Fruit fly (Drosophila melanogaster) whole organism, wandering third instar larva: Measurements from ENCODE around the gene CG45105.
A peak's percentile ranks its signal among the peaks of the same experiment; 100 is the strongest.

Experiments used
- Abd-B ChIP-seq: fragments of >200 bp; optimal IDR thresholded peaks from 2 replicates; lab custom pipeline; 2017; ENCODE audit warnings: missing biosample characterization, missing genetic modification characterization
- CG32264 ChIP-seq: fragments of 200-800 bp; sonication (Bioruptor generic); optimal IDR thresholded peaks from 2 replicates; lab custom pipeline; 2016; ENCODE audit warnings: missing biosample characterization, missing genetic modification characterization
- CG9705 ChIP-seq: fragments of 200-800 bp; sonication (Bioruptor generic); optimal IDR thresholded peaks from 2 replicates; lab custom pipeline; 2018; ENCODE audit warnings: missing biosample characterization, mild to moderate bottlenecking, missing genetic modification characterization
- CrebA ChIP-seq: fragments of 200-800 bp; sonication (Bioruptor generic); optimal IDR thresholded peaks from 2 replicates; lab custom pipeline; 2016; ENCODE audit warnings: missing biosample characterization, mild to moderate bottlenecking, missing genetic modification characterization, borderline replicate concordance
- Dfd ChIP-seq: fragments of >200 bp; optimal IDR thresholded peaks from 2 replicates; lab custom pipeline; 2017; ENCODE audit warnings: missing biosample characterization, missing genetic modification characterization
- Dif ChIP-seq: fragments of 200-275, 200-300 bp; sonication (Bioruptor generic); optimal IDR thresholded peaks from 2 replicates; lab custom pipeline; 2018; ENCODE audit warnings: missing biosample characterization, missing genetic modification characterization; ENCODE audit not compliant: partially characterized antibody
- GATAd ChIP-seq: sonication (Bioruptor generic); optimal IDR thresholded peaks from 2 replicates; lab custom pipeline; 2016; ENCODE audit warnings: missing biosample characterization, missing genetic modification characterization
- HLH106 ChIP-seq: fragments of 200-800 bp; optimal IDR thresholded peaks from 3 replicates; lab custom pipeline; 2019; ENCODE audit warnings: missing biosample characterization, mild to moderate bottlenecking, missing genetic modification characterization, moderate library complexity
- Hnf4 ChIP-seq: fragments of 200-800 bp; sonication (Bioruptor generic); optimal IDR thresholded peaks from 2 replicates; lab custom pipeline; 2016; ENCODE audit warnings: missing biosample characterization, mild to moderate bottlenecking, missing genetic modification characterization
- Hr78 ChIP-seq: fragments of >200 bp; optimal IDR thresholded peaks from 2 replicates; lab custom pipeline; 2017; ENCODE audit warnings: missing biosample characterization, missing genetic modification characterization
- Hr83 ChIP-seq: fragments of 200-300 bp; sonication (Bioruptor generic); optimal IDR thresholded peaks from 2 replicates; lab custom pipeline; 2016; ENCODE audit warnings: missing biosample characterization, mild to moderate bottlenecking, missing genetic modification characterization, moderate library complexity; ENCODE audit not compliant: poor library complexity, severe bottlenecking
- Jra ChIP-seq: sonication (Bioruptor generic); optimal IDR thresholded peaks from 2 replicates; lab custom pipeline; 2016; ENCODE audit warnings: missing biosample characterization, missing genetic modification characterization
- Mio ChIP-seq: sonication (Bioruptor generic); optimal IDR thresholded peaks from 2 replicates; lab custom pipeline; 2016; ENCODE audit warnings: missing biosample characterization, missing genetic modification characterization
- Myc ChIP-seq: fragments of >200 bp; optimal IDR thresholded peaks from 2 replicates; lab custom pipeline; 2017
- N ChIP-seq: fragments of >200 bp; optimal IDR thresholded peaks from 2 replicates; lab custom pipeline; 2018; ENCODE audit warnings: missing biosample characterization, missing external identifiers, missing genetic modification characterization
- OdsH ChIP-seq: fragments of 200-800 bp; sonication (Bioruptor generic); optimal IDR thresholded peaks from 2 replicates; lab custom pipeline; 2016; ENCODE audit warnings: missing biosample characterization, mild to moderate bottlenecking, missing genetic modification characterization
- Rel ChIP-seq, 2 experiments: fragments of 200-800 bp; sonication (Bioruptor generic) in 1 of 2; optimal IDR thresholded peaks; 2 replicates in 1 of 2; 3 replicates in 1 of 2; lab custom pipeline; 2016 to 2019; ENCODE audit warnings: mild to moderate bottlenecking in 2 of 2, missing biosample characterization in 2 of 2, missing genetic modification characterization in 2 of 2, moderate library complexity in 1 of 2
- Sp1 ChIP-seq: fragments of 200-800 bp; sonication (Bioruptor generic); optimal IDR thresholded peaks from 3 replicates; lab custom pipeline; 2019; ENCODE audit warnings: missing biosample characterization, mild to moderate bottlenecking, missing genetic modification characterization, moderate library complexity
- Vsx2 ChIP-seq: fragments of 200-300, 225-300 bp; sonication (Bioruptor generic); optimal IDR thresholded peaks from 2 replicates; lab custom pipeline; 2018; ENCODE audit warnings: missing biosample characterization, missing genetic modification characterization; ENCODE audit not compliant: partially characterized antibody
- br ChIP-seq: fragments of 200-800 bp; sonication (Bioruptor generic); optimal IDR thresholded peaks from 2 replicates; lab custom pipeline; 2016; ENCODE audit warnings: missing biosample characterization, missing genetic modification characterization
- brk ChIP-seq: fragments of 200-800 bp; sonication (Bioruptor generic); optimal IDR thresholded peaks from 2 replicates; lab custom pipeline; 2016; ENCODE audit warnings: missing biosample characterization, mild to moderate bottlenecking, missing genetic modification characterization
- dl ChIP-seq, 2 experiments: fragments of 175-275, 200-275 bp in 1 of 2; fragments of 200-275 bp in 1 of 2; sonication (Bioruptor generic); optimal IDR thresholded peaks; lab custom pipeline; 2018; ENCODE audit warnings: mild to moderate bottlenecking in 2 of 2, missing biosample characterization in 2 of 2, missing genetic modification characterization in 2 of 2, moderate library complexity in 2 of 2; ENCODE audit not compliant: partially characterized antibody in 2 of 2, insufficient read depth in 1 of 2
- dmrt93B ChIP-seq: fragments of 200-800 bp; sonication (Bioruptor generic); optimal IDR thresholded peaks from 2 replicates; lab custom pipeline; 2018; ENCODE audit warnings: missing biosample characterization, mild to moderate bottlenecking, missing genetic modification characterization
- dsf ChIP-seq: sonication (Bioruptor generic); optimal IDR thresholded peaks from 2 replicates; lab custom pipeline; 2016; ENCODE audit warnings: missing biosample characterization, missing genetic modification characterization, borderline replicate concordance
- ey ChIP-seq: fragments of 200-800 bp; sonication (Bioruptor generic); optimal IDR thresholded peaks from 2 replicates; lab custom pipeline; 2016; ENCODE audit warnings: missing biosample characterization, missing genetic modification characterization
- foxo ChIP-seq, 2 experiments: fragments of 200-800 bp; sonication (Bioruptor generic); optimal IDR thresholded peaks; 2 replicates in 1 of 2; 3 replicates in 1 of 2; lab custom pipeline; 2016 to 2017; ENCODE audit warnings: missing biosample characterization in 2 of 2, missing genetic modification characterization in 2 of 2
- fru ChIP-seq: fragments of 200-800 bp; sonication (Bioruptor generic); optimal IDR thresholded peaks from 3 replicates; lab custom pipeline; 2016; ENCODE audit warnings: missing biosample characterization, mild to moderate bottlenecking, missing genetic modification characterization
- h ChIP-seq: fragments of 200-800 bp; sonication (Bioruptor generic); optimal IDR thresholded peaks from 3 replicates; lab custom pipeline; 2016; ENCODE audit warnings: missing biosample characterization, mild to moderate bottlenecking, missing genetic modification characterization
- jim ChIP-seq: fragments of 175-275, 200-325 bp; sonication (Bioruptor generic); optimal IDR thresholded peaks from 2 replicates; lab custom pipeline; 2016; ENCODE audit warnings: missing biosample characterization, mild to moderate bottlenecking, missing genetic modification characterization
- lola ChIP-seq: fragments of >200 bp; optimal IDR thresholded peaks from 2 replicates; lab custom pipeline; 2017; ENCODE audit warnings: missing biosample characterization, missing genetic modification characterization
- pan ChIP-seq: fragments of >200 bp; optimal IDR thresholded peaks from 2 replicates; lab custom pipeline; 2017
- psq ChIP-seq: fragments of 200-800 bp; sonication (Bioruptor generic); optimal IDR thresholded peaks from 3 replicates; lab custom pipeline; 2017; ENCODE audit warnings: missing biosample characterization, mild to moderate bottlenecking, missing genetic modification characterization, moderate library complexity
- rgr ChIP-seq: fragments of 200-800 bp; sonication (Bioruptor generic); optimal IDR thresholded peaks from 3 replicates; lab custom pipeline; 2016; ENCODE audit warnings: missing biosample characterization, mild to moderate bottlenecking, missing genetic modification characterization
- sage ChIP-seq: fragments of 200-800 bp; sonication (Bioruptor generic); optimal IDR thresholded peaks from 2 replicates; lab custom pipeline; 2016; ENCODE audit warnings: missing biosample characterization, mild to moderate bottlenecking, missing genetic modification characterization
- sv ChIP-seq: fragments of 200-800 bp; sonication (Bioruptor generic); optimal IDR thresholded peaks from 3 replicates; lab custom pipeline; 2016; ENCODE audit warnings: missing biosample characterization, missing genetic modification characterization
- tai ChIP-seq: sonication (Bioruptor generic); optimal IDR thresholded peaks from 2 replicates; lab custom pipeline; 2016; ENCODE audit warnings: missing biosample characterization, missing genetic modification characterization
- usp ChIP-seq: fragments of >200 bp; optimal IDR thresholded peaks from 2 replicates; lab custom pipeline; 2017; ENCODE audit warnings: missing biosample characterization, missing genetic modification characterization
- woc ChIP-seq: sonication (Bioruptor generic); optimal IDR thresholded peaks from 2 replicates; lab custom pipeline; 2016; ENCODE audit warnings: missing biosample characterization, mild to moderate bottlenecking, missing genetic modification characterization

CG45105 gene

DNA sequence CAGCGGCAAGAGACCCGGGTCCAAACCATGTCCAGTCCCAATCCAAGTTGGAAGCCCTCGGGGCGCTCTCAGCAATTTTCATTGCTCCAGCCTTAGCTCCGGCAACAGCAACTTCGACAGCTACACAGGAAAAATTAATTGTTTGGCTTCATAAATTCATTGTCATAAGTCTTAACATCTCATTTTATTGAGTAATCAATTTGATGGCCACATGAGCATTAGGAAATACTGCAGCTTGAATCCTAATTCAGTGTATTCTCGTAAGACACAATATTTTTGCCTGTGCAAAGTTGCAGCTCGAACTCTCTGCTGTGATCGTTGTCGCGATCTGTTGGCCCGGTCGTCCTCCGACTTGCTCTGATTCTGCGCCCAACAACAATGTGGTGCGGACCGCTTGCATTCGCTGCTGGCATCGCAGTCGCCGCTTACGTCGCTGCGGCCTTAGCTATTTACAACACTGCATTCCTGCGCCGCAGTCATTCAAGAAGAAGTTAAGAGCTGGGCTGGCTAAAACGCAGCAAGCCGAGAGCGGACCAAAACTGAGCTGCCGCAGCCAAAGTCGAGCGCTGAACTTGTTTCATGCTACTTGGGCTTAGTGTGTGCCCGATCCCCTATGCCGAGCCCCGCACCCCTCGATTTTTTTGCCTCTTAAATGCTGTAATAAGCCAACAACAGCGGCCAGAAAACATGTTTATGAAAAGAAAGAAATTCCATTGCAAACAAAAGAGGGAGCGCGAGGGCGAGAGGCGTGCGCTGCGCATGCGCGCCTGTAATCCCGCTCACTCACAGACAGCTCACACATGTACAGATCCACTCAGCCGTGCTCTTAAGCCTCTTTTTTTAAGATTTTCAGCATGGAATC, 1.8 kb upstream of the CG45105 start:
- TF ChIP-seq Vsx2 (GFP tag; lab: Kevin White, UChicago), result peak; percentile 63
- TF ChIP-seq psq (GFP tag; lab: Kevin White, UChicago), result peak; percentile 83
- no peak for TF ChIP-seq jim
- TF ChIP-seq HLH106 (tag; lab: Kevin White, UChicago), result peak; percentile 89
- peak; percentile 57 for TF ChIP-seq Mio (GFP tag; lab: Kevin White, UChicago)
- peak; percentile 92 for TF ChIP-seq rgr (GFP tag; lab: Kevin White, UChicago)
- TF ChIP-seq fru (GFP tag; lab: Kevin White, UChicago), result peak; percentile 94
- TF ChIP-seq Rel (GFP tag; optimal IDR thresholded peaks at IDR 0.05; lab: Kevin White, UChicago), result peak; percentile 37
- TF ChIP-seq Rel (tag; optimal IDR thresholded peaks at IDR 0.05; lab: Kevin White, UChicago), result no peak
- no peak for TF ChIP-seq Jra (GFP tag; lab: Kevin White, UChicago)
- no peak for TF ChIP-seq tai (GFP tag; lab: Kevin White, UChicago)
- TF ChIP-seq CrebA, result no peak
- no peak for TF ChIP-seq Hr78 (GFP tag; lab: Kevin White, UChicago)
- peak; percentile 83 for TF ChIP-seq dmrt93B (GFP tag; lab: Kevin White, UChicago)
- TF ChIP-seq Abd-B (GFP tag; lab: Kevin White, UChicago), result no peak
- peak; percentile 95 for TF ChIP-seq ey (GFP tag; lab: Kevin White, UChicago)
- TF ChIP-seq N (GFP tag; lab: Kevin White, UChicago), result no peak
- TF ChIP-seq CG32264 (GFP tag; lab: Kevin White, UChicago), result peak; percentile 85
- TF ChIP-seq Hr83 (GFP tag; lab: Kevin White, UChicago), result no peak
- peak; percentile 90 for TF ChIP-seq woc (GFP tag; lab: Kevin White, UChicago)
- no peak for TF ChIP-seq brk (GFP tag; lab: Kevin White, UChicago)
- TF ChIP-seq sage (GFP tag; lab: Kevin White, UChicago), result peak; percentile 87
- no peak for TF ChIP-seq usp (GFP tag; lab: Kevin White, UChicago)
- TF ChIP-seq h, result peak; percentile 95
- peak; percentile 27 for TF ChIP-seq CG9705 (GFP tag; lab: Kevin White, UChicago)
- peak; percentile 71 for TF ChIP-seq Dif (GFP tag; lab: Kevin White, UChicago)
- TF ChIP-seq Hnf4 (GFP tag; lab: Kevin White, UChicago), result no peak
- TF ChIP-seq Sp1 (GFP tag; lab: Kevin White, UChicago), result peak; percentile 85
- peak; percentile 95 for TF ChIP-seq br
- TF ChIP-seq lola (GFP tag; lab: Kevin White, UChicago), result no peak
- no peak for TF ChIP-seq sv (GFP tag; lab: Kevin White, UChicago)
- peak; percentile 93 for TF ChIP-seq OdsH (GFP tag; lab: Kevin White, UChicago)
- no peak for TF ChIP-seq Dfd (GFP tag; lab: Kevin White, UChicago)
- no peak for TF ChIP-seq Myc (lab: Kevin White, UChicago)
- no peak for TF ChIP-seq pan (lab: Kevin White, UChicago)
- TF ChIP-seq dl (GFP tag; optimal IDR thresholded peaks at IDR 0.05; lab: Kevin White, UChicago; ENCODE audit: insufficient read depth in 1 of 2, partially characterized antibody in 2 of 2), result peak in 1 of 2 experiments; percentile 66
- TF ChIP-seq GATAd (GFP tag; lab: Kevin White, UChicago), result no peak
- peak; percentile 57 for TF ChIP-seq dsf (GFP tag; lab: Kevin White, UChicago)
- TF ChIP-seq foxo (GFP tag; optimal IDR thresholded peaks at IDR 0.05; lab: Kevin White, UChicago), result peak in 1 of 2 experiments; percentile 94

DNA sequence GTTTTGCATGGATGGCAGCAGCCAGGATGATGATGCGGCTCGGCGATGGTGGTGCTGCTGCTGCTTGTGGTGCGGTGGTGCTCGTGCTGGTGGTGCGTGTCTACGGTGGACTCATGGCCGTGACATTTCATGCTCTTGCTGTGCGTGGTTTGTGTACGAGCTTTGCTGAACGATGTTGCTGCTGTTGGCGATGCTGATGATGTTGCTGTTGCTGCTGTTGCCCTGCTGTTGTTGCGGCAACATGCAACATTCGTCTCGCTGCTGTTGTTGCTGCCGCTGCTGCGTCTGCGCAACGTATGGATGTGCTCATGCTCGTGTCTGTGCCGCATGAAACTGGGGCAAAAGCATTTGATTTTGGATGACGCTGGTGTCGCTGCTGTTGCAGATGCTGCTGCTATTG, 4.6 kb downstream of the CG45105 start:
- TF ChIP-seq Dfd (GFP tag; lab: Kevin White, UChicago), result peak; percentile 81
- TF ChIP-seq foxo (GFP tag; optimal IDR thresholded peaks at IDR 0.05; lab: Kevin White, UChicago), result no peak
- TF ChIP-seq, all 38 proteins: peak for 1
